Fruit fly (Drosophila melanogaster) whole organism, wandering third instar larva: ENCODE data around the gene CG13086.

ENCODE experiments used
- brk ChIP-seq: fragments of 200-800 bp; sonication (Bioruptor generic); optimal IDR thresholded peaks from 2 replicates; lab custom pipeline; 2016; ENCODE audit warnings: missing biosample characterization, mild to moderate bottlenecking, missing genetic modification characterization
- psq ChIP-seq: fragments of 200-800 bp; sonication (Bioruptor generic); optimal IDR thresholded peaks from 3 replicates; lab custom pipeline; 2017; ENCODE audit warnings: missing biosample characterization, mild to moderate bottlenecking, missing genetic modification characterization, moderate library complexity

dm6 chr2L:19359802-19360429 is 4.3 kb upstream of the CG13086 start:
- TF ChIP-seq brk (no peak), psq (GFP tag; lab: Kevin White, UChicago) (no peak)
